Fruit fly (Drosophila melanogaster) whole organism, embryonic: ENCODE data around the gene CG32647.

Experiments used
- ATbp ChIP-seq: fragments of 200-800 bp; sonication (Bioruptor generic); optimal IDR thresholded peaks from 2 replicates; lab custom pipeline; 2017; ENCODE audit warnings: missing biosample characterization, mild to moderate bottlenecking, missing genetic modification characterization, missing genetic modification reagents
- Adf1 ChIP-seq: fragments of 200-800 bp; sonication (Bioruptor generic); IDR thresholded peaks from 2 replicates; pipeline ENCODE4 v1.3.6; 2022; ENCODE audit warnings: missing biosample characterization, missing genetic modification characterization
- Blimp-1 ChIP-seq: fragments of 200-800 bp; sonication (Bioruptor generic); optimal IDR thresholded peaks from 3 replicates; lab custom pipeline; 2018; ENCODE audit warnings: missing biosample characterization, missing genetic modification characterization, mild to moderate bottlenecking, moderate library complexity, missing genetic modification reagents
- BtbVII ChIP-seq: fragments of 200-800 bp; sonication (Bioruptor generic); optimal IDR thresholded peaks from 3 replicates; lab custom pipeline; 2017; ENCODE audit warnings: missing biosample characterization, mild to moderate bottlenecking, missing genetic modification characterization
- CG10267 ChIP-seq: fragments of 200-800 bp; sonication (Bioruptor generic); optimal IDR thresholded peaks from 2 replicates; lab custom pipeline; 2018; ENCODE audit warnings: missing biosample characterization, mild to moderate bottlenecking, missing genetic modification characterization, moderate library complexity
- CG10543 ChIP-seq: fragments of 200-800 bp; sonication (Bioruptor generic); optimal IDR thresholded peaks from 3 replicates; lab custom pipeline; 2017; ENCODE audit warnings: missing biosample characterization, mild to moderate bottlenecking, missing genetic modification characterization, moderate library complexity
- CG11093 ChIP-seq: fragments of 200-800 bp; sonication (Bioruptor generic); IDR thresholded peaks from 3 replicates; pipeline ENCODE4 v1.3.6; 2022; ENCODE audit warnings: missing biosample characterization, missing genetic modification characterization
- CG13296 ChIP-seq: fragments of 200-800 bp; sonication (Bioruptor generic); optimal IDR thresholded peaks from 3 replicates; lab custom pipeline; 2018; ENCODE audit warnings: missing biosample characterization, mild to moderate bottlenecking, missing genetic modification characterization
- CG15696 ChIP-seq: fragments of 200-800 bp; sonication (Bioruptor generic); optimal IDR thresholded peaks from 2 replicates; lab custom pipeline; 2019; ENCODE audit warnings: missing biosample characterization, mild to moderate bottlenecking, missing genetic modification characterization, moderate library complexity
- CG17328 ChIP-seq: fragments of 200-800 bp; sonication (Bioruptor generic); IDR thresholded peaks from 2 replicates; pipeline ENCODE4 v1.3.6; 2022; ENCODE audit warnings: missing biosample characterization, missing genetic modification characterization
- CG17568 ChIP-seq: fragments of 200-800 bp; sonication (Bioruptor generic); optimal IDR thresholded peaks from 2 replicates; lab custom pipeline; 2018; ENCODE audit warnings: missing biosample characterization, mild to moderate bottlenecking, missing genetic modification characterization, moderate library complexity
- CG1792 ChIP-seq: fragments of 200-800 bp; sonication (Bioruptor generic); optimal IDR thresholded peaks from 2 replicates; lab custom pipeline; 2016; ENCODE audit warnings: missing biosample characterization, missing genetic modification characterization
- CG2875 ChIP-seq: fragments of 200-800 bp; sonication (Bioruptor generic); optimal IDR thresholded peaks from 2 replicates; lab custom pipeline; 2017; ENCODE audit warnings: missing biosample characterization, mild to moderate bottlenecking, missing genetic modification characterization, missing genetic modification reagents
- CG31365 ChIP-seq: fragments of 200-800 bp; sonication (Bioruptor generic); optimal IDR thresholded peaks from 2 replicates; lab custom pipeline; 2018; ENCODE audit warnings: missing biosample characterization, mild to moderate bottlenecking, missing genetic modification characterization
- CG34224 ChIP-seq: fragments of 200-800 bp; sonication (Bioruptor generic); IDR thresholded peaks from 3 replicates; pipeline ENCODE4 v1.3.6; 2022; ENCODE audit warnings: missing biosample characterization, missing genetic modification characterization; ENCODE audit not compliant: partially characterized antibody
- CG5180 ChIP-seq: fragments of 200-800 bp; sonication (Bioruptor generic); optimal IDR thresholded peaks from 3 replicates; lab custom pipeline; 2017; ENCODE audit warnings: missing biosample characterization, missing genetic modification characterization, mild to moderate bottlenecking, moderate library complexity, missing genetic modification reagents
- CG6654 ChIP-seq: fragments of 200-800 bp; sonication (Bioruptor generic); optimal IDR thresholded peaks from 2 replicates; lab custom pipeline; 2017; ENCODE audit warnings: missing biosample characterization, mild to moderate bottlenecking, missing genetic modification characterization
- CG6689 ChIP-seq: fragments of 200-800 bp; sonication (Bioruptor generic); IDR thresholded peaks from 2 replicates; pipeline ENCODE4 v1.3.6; 2022; ENCODE audit warnings: missing biosample characterization, missing genetic modification characterization
- CG7357 ChIP-seq: fragments of 200-800 bp; sonication (Bioruptor generic); IDR thresholded peaks from 3 replicates; pipeline ENCODE4 v1.3.6; 2022; ENCODE audit warnings: missing biosample characterization, missing genetic modification characterization
- CG7745 ChIP-seq: fragments of 200-800 bp; sonication (Bioruptor generic); optimal IDR thresholded peaks from 2 replicates; lab custom pipeline; 2018; ENCODE audit warnings: missing biosample characterization, mild to moderate bottlenecking, missing genetic modification characterization, moderate library complexity
- CG8290 ChIP-seq, 3 experiments: fragments of 200-800 bp; sonication (Bioruptor generic); optimal IDR thresholded peaks; 2 replicates each; lab custom pipeline; 2016 to 2019; ENCODE audit warnings: missing biosample characterization in 3 of 3, missing genetic modification characterization in 3 of 3, mild to moderate bottlenecking in 2 of 3, moderate library complexity in 1 of 3
- Camta ChIP-seq: fragments of 200-800 bp; sonication (Bioruptor generic); optimal IDR thresholded peaks from 2 replicates; lab custom pipeline; 2016; ENCODE audit warnings: missing biosample characterization, missing genetic modification characterization
- Dref ChIP-seq: fragments of 200-800 bp; sonication (Bioruptor generic); IDR thresholded peaks from 2 replicates; pipeline ENCODE4 v1.3.6; 2022; ENCODE audit warnings: missing biosample characterization, missing genetic modification characterization
- Drgx ChIP-seq: fragments of 200-800 bp; sonication (Bioruptor generic); IDR thresholded peaks from 2 replicates; pipeline ENCODE4 v1.3.6; 2022; ENCODE audit warnings: missing biosample characterization, missing genetic modification characterization
- E2f2 ChIP-seq: fragments of 200-800 bp; sonication (Bioruptor generic); IDR thresholded peaks from 2 replicates; pipeline ENCODE4 v1.3.6; 2022; ENCODE audit warnings: missing biosample characterization, missing genetic modification characterization
- Eip74EF ChIP-seq, 2 experiments: fragments of 200-800 bp in 1 of 2; fragments of >200 bp in 1 of 2; sonication (Bioruptor generic) in 1 of 2; optimal IDR thresholded peaks; 2 replicates each; lab custom pipeline; 2017 to 2019; ENCODE audit warnings: missing biosample characterization in 2 of 2, missing genetic modification characterization in 2 of 2, mild to moderate bottlenecking in 1 of 2, moderate library complexity in 1 of 2
- HLH4C ChIP-seq: fragments of 200-800 bp; sonication (Bioruptor generic); IDR thresholded peaks from 3 replicates; pipeline ENCODE4 v1.3.6; 2022; ENCODE audit warnings: missing biosample characterization, missing genetic modification characterization; ENCODE audit not compliant: partially characterized antibody
- HmgZ ChIP-seq: fragments of 200-800 bp; sonication (Bioruptor generic); optimal IDR thresholded peaks from 2 replicates; lab custom pipeline; 2018; ENCODE audit warnings: missing biosample characterization, mild to moderate bottlenecking, missing genetic modification characterization
- Lpt ChIP-seq: fragments of >200 bp; optimal IDR thresholded peaks from 2 replicates; lab custom pipeline; 2018; ENCODE audit warnings: missing biosample characterization, missing genetic modification characterization
- ac ChIP-seq: fragments of 200-800 bp; sonication (Bioruptor generic); optimal IDR thresholded peaks from 3 replicates; lab custom pipeline; 2017; ENCODE audit warnings: missing biosample characterization, mild to moderate bottlenecking, missing genetic modification characterization
- bab2 ChIP-seq: fragments of 200-800 bp; sonication (Bioruptor generic); optimal IDR thresholded peaks from 2 replicates; lab custom pipeline; 2016; ENCODE audit warnings: missing biosample characterization, missing genetic modification characterization
- cad ChIP-seq: fragments of >200 bp; optimal IDR thresholded peaks from 2 replicates; lab custom pipeline; 2017; ENCODE audit warnings: missing biosample characterization, missing genetic modification characterization
- croc ChIP-seq: fragments of 200-800 bp; sonication (Bioruptor generic); conservative IDR thresholded peaks from 3 replicates; pipeline ENCODE4 v1.3.6; 2022; ENCODE audit warnings: missing biosample characterization, missing genetic modification characterization
- dysf ChIP-seq: fragments of 200-800 bp; sonication (Bioruptor generic); IDR thresholded peaks from 3 replicates; pipeline ENCODE4 v1.3.6; 2022; ENCODE audit warnings: missing biosample characterization, missing genetic modification characterization
- ftz-f1 ChIP-seq: fragments of 200-800 bp; sonication (Bioruptor generic); optimal IDR thresholded peaks from 2 replicates; lab custom pipeline; 2016; ENCODE audit warnings: missing biosample characterization, missing genetic modification characterization
- grau ChIP-seq: fragments of 200-800 bp; optimal IDR thresholded peaks from 3 replicates; lab custom pipeline; 2019; ENCODE audit warnings: missing biosample characterization, mild to moderate bottlenecking, missing genetic modification characterization, moderate library complexity
- jing ChIP-seq: fragments of 200-800 bp; sonication (Bioruptor generic); optimal IDR thresholded peaks from 2 replicates; lab custom pipeline; 2018; ENCODE audit warnings: missing biosample characterization, mild to moderate bottlenecking, missing genetic modification characterization
- lov ChIP-seq, 2 experiments: fragments of 200-800 bp in 1 of 2; fragments of >200 bp in 1 of 2; sonication (Bioruptor generic) in 1 of 2; IDR thresholded peaks in 1 of 2; optimal IDR thresholded peaks in 1 of 2; 2 replicates in 1 of 2; 3 replicates in 1 of 2; pipeline versions ENCODE4 v1.3.6 to Lab custom; 2017 to 2022; ENCODE audit warnings: missing biosample characterization in 1 of 2, missing genetic modification characterization in 1 of 2
- mam ChIP-seq: fragments of 200-800 bp; sonication (Bioruptor generic); optimal IDR thresholded peaks from 3 replicates; lab custom pipeline; 2016; ENCODE audit warnings: missing biosample characterization, missing genetic modification characterization
- peb ChIP-seq: fragments of 200-800 bp; sonication (Bioruptor generic); IDR thresholded peaks from 2 replicates; pipeline ENCODE4 v1.3.6; 2022; ENCODE audit warnings: missing biosample characterization, missing genetic modification characterization
- pnt ChIP-seq: fragments of 200-800 bp; sonication (Bioruptor generic); optimal IDR thresholded peaks from 3 replicates; lab custom pipeline; 2016; ENCODE audit warnings: missing biosample characterization, missing genetic modification characterization
- pros ChIP-seq: fragments of 200-800 bp; sonication (Bioruptor generic); optimal IDR thresholded peaks from 3 replicates; lab custom pipeline; 2019; ENCODE audit warnings: missing biosample characterization, mild to moderate bottlenecking, missing genetic modification characterization, moderate library complexity
- row ChIP-seq: fragments of 200-800 bp; sonication (Bioruptor generic); IDR thresholded peaks from 3 replicates; pipeline ENCODE4 v1.3.6; 2022; ENCODE audit warnings: missing biosample characterization, missing genetic modification characterization
- sd ChIP-seq: fragments of 200-800 bp; sonication (Bioruptor generic); optimal IDR thresholded peaks from 3 replicates; lab custom pipeline; 2018; ENCODE audit warnings: missing biosample characterization, mild to moderate bottlenecking, missing genetic modification characterization, moderate library complexity
- sens ChIP-seq: fragments of 200-800 bp; sonication (Bioruptor generic); peaks from one replicate; lab custom pipeline; 2016; ENCODE audit warnings: missing biosample characterization, missing genetic modification characterization
- sob ChIP-seq: fragments of 200-800 bp; sonication (Bioruptor generic); IDR thresholded peaks from 2 replicates; pipeline ENCODE4 v1.3.6; 2022; ENCODE audit warnings: missing biosample characterization, missing genetic modification characterization
- ttk ChIP-seq: fragments of 200-800 bp; sonication (Bioruptor generic); IDR thresholded peaks from 2 replicates; pipeline ENCODE4 v2.1.2; 2022; ENCODE audit warnings: missing biosample characterization, missing genetic modification characterization
- vnd ChIP-seq: fragments of 200-800 bp; sonication (Bioruptor generic); IDR thresholded peaks from 3 replicates; pipeline ENCODE4 v1.3.6; 2022; ENCODE audit warnings: missing biosample characterization, missing genetic modification characterization; ENCODE audit not compliant: partially characterized antibody
- zen ChIP-seq: fragments of 200-800 bp; sonication (Bioruptor generic); optimal IDR thresholded peaks from 3 replicates; lab custom pipeline; 2018; ENCODE audit warnings: missing biosample characterization, mild to moderate bottlenecking, missing genetic modification characterization, moderate library complexity

CG32647 gene

dm6 chrX:12755017-12755563 is 29.7 kb downstream of the CG32647 start (continued):
- TF ChIP-seq bab2 (GFP tag; lab: Kevin White, UChicago) (peak; percentile 58), E2f2 (GFP tag; lab: Robert Waterston, UW) (peak; percentile 31; the same call in 1 of the 2 replicates), CG10543 (GFP tag; lab: Kevin White, UChicago) (peak; percentile 80), HmgZ (tag; lab: Kevin White, UChicago) (peak; percentile 78), CG6689 (GFP tag; lab: Robert Waterston, UW) (peak; percentile 74; the same call in 1 of the 2 replicates), ftz-f1 (GFP tag; lab: Kevin White, UChicago) (no peak), grau (tag; lab: Kevin White, UChicago) (peak; percentile 98), CG1792 (GFP tag; lab: Kevin White, UChicago) (no peak), CG17328 (GFP tag; lab: Robert Waterston, UW) (peak; percentile 56), CG8290 (GFP tag; optimal IDR thresholded peaks at IDR 0.05; lab: Kevin White, UChicago) (no peak), CG8290 (tag; optimal IDR thresholded peaks at IDR 0.05; lab: Kevin White, UChicago) (peak in 1 of 2 experiments; percentile 85), CG7745 (no peak), ac (no peak), cad (GFP tag; lab: Kevin White, UChicago) (no peak), lov (optimal IDR thresholded peaks at IDR 0.05; lab: Kevin White, UChicago) (no peak), lov (GFP tag; IDR thresholded peaks at IDR 0.05; lab: Robert Waterston, UW) (no peak), CG11093 (GFP tag; lab: Robert Waterston, UW) (0 out of 3 replicates have a peak, but pooled peaks have one; percentile 22), Eip74EF (GFP tag; optimal IDR thresholded peaks at IDR 0.05; lab: Kevin White, UChicago) (peak in 1 of 2 experiments; percentile 27), Blimp-1 (peak; percentile 43), CG5180 (peak; percentile 17), ttk (GFP tag; lab: Robert Waterston, UW) (peak; percentile 56), HLH4C (GFP tag; lab: Robert Waterston, UW) (no peak), ATbp (peak; percentile 22), CG13296 (GFP tag; lab: Kevin White, UChicago) (peak; percentile 68), CG31365 (tag; lab: Kevin White, UChicago) (no peak), CG34224 (GFP tag; lab: Robert Waterston, UW) (no peak), Adf1 (GFP tag; lab: Robert Waterston, UW) (no peak), Drgx (GFP tag; lab: Robert Waterston, UW) (peak; percentile 93), mam (GFP tag; lab: Kevin White, UChicago) (peak; percentile 73), jing (peak; percentile 27), CG10267 (tag; lab: Kevin White, UChicago) (peak; percentile 21), peb (GFP tag; lab: Robert Waterston, UW) (peak; percentile 32; the same call in 1 of the 2 replicates), dysf (peak; percentile 89), CG7357 (GFP tag; lab: Robert Waterston, UW) (peak; percentile 74; the same call in 2 of the 3 replicates), row (GFP tag; lab: Robert Waterston, UW) (peak; percentile 90), Dref (no peak), Lpt (no peak), CG15696 (tag; lab: Kevin White, UChicago) (peak; percentile 43), Camta (GFP tag; lab: Kevin White, UChicago) (peak; percentile 47), pros (peak; percentile 42), sens (GFP tag; lab: Kevin White, UChicago) (peak; percentile 83), CG2875 (GFP tag; lab: Kevin White, UChicago) (peak; percentile 3), CG6654 (GFP tag; lab: Kevin White, UChicago) (no peak), CG17568 (peak; percentile 50), croc (peak; percentile 54), sob (GFP tag; lab: Robert Waterston, UW) (peak; percentile 84), zen (tag; lab: Kevin White, UChicago) (peak; percentile 55), vnd (no peak), pnt (GFP tag; lab: Kevin White, UChicago) (peak; percentile 25), sd (tag; lab: Kevin White, UChicago) (no peak), BtbVII (GFP tag; lab: Kevin White, UChicago) (peak; percentile 67)
